Worm (Caenorhabditis elegans) whole organism, L2 larva: ENCODE data around the gene F59A1.13.

ENCODE experiments used
- C34F6.9 ChIP-seq: fragments of 150-350 bp; optimal IDR thresholded peaks from 2 replicates; lab custom pipeline; 2014; ENCODE audit warnings: missing biosample characterization, missing genetic modification characterization
- F13H6.1 ChIP-seq: sonication (generic microtip); optimal IDR thresholded peaks from 2 replicates; lab custom pipeline; 2016; ENCODE audit warnings: missing genetic modification characterization, missing compliant biosample characterization
- R02D3.7 ChIP-seq: fragments of 150-350 bp; optimal IDR thresholded peaks from 2 replicates; lab custom pipeline; 2014; ENCODE audit warnings: missing biosample characterization, missing genetic modification characterization
- Y55F3AM.14 ChIP-seq: fragments of 200-800 bp; sonication (Bioruptor generic); optimal IDR thresholded peaks from 2 replicates; lab custom pipeline; 2018; ENCODE audit warnings: mild to moderate bottlenecking, missing genetic modification characterization, missing compliant biosample characterization
- ZK546.5 ChIP-seq: sonication (generic microtip); optimal IDR thresholded peaks from 2 replicates; lab custom pipeline; 2017; ENCODE audit warnings: missing biosample characterization, missing genetic modification characterization
- ama-1 ChIP-seq: fragments of 150-350 bp; optimal IDR thresholded peaks from 2 replicates; lab custom pipeline; 2018; ENCODE audit warnings: inconsistent platforms
- blmp-1 ChIP-seq: sonication (generic microtip); optimal IDR thresholded peaks from 2 replicates; lab custom pipeline; 2017; ENCODE audit warnings: missing genetic modification characterization, mild to moderate bottlenecking, missing compliant biosample characterization, antibody characterized with exemption, moderate library complexity; ENCODE audit not compliant: insufficient read depth
- ceh-16 ChIP-seq: fragments of 150-350 bp; optimal IDR thresholded peaks from 2 replicates; lab custom pipeline; 2014; ENCODE audit warnings: missing biosample characterization, missing genetic modification characterization
- ceh-82 ChIP-seq: fragments of 150-350 bp; optimal IDR thresholded peaks from 2 replicates; lab custom pipeline; 2014; ENCODE audit warnings: missing biosample characterization, missing genetic modification characterization
- crh-2 ChIP-seq: sonication (generic microtip); optimal IDR thresholded peaks from 2 replicates; lab custom pipeline; 2017; ENCODE audit warnings: missing biosample characterization, missing genetic modification characterization
- dmd-4 ChIP-seq: sonication (generic microtip); optimal IDR thresholded peaks from 2 replicates; lab custom pipeline; 2017; ENCODE audit warnings: missing biosample characterization, missing genetic modification characterization
- elt-1 ChIP-seq: fragments of 150-350 bp; optimal IDR thresholded peaks from 2 replicates; lab custom pipeline; 2014; ENCODE audit warnings: missing biosample characterization, missing genetic modification characterization
- elt-3 ChIP-seq: sonication (generic microtip); optimal IDR thresholded peaks from 2 replicates; lab custom pipeline; 2017; ENCODE audit warnings: missing biosample characterization, missing genetic modification characterization
- fos-1 ChIP-seq: fragments of 150-350 bp; optimal IDR thresholded peaks from 2 replicates; lab custom pipeline; 2014; ENCODE audit warnings: missing biosample characterization, missing genetic modification characterization
- gmeb-1 ChIP-seq: fragments of 150-350 bp; optimal IDR thresholded peaks from 2 replicates; lab custom pipeline; 2014; ENCODE audit warnings: missing biosample characterization, missing genetic modification characterization
- lin-13 ChIP-seq: fragments of 150-350 bp; optimal IDR thresholded peaks from 2 replicates; lab custom pipeline; 2014; ENCODE audit warnings: missing biosample characterization, missing genetic modification reagents, missing genetic modification characterization
- lsy-2 ChIP-seq, 2 experiments: fragments of 150-350 bp in 1 of 2; sonication (generic microtip) in 1 of 2; optimal IDR thresholded peaks; 2 replicates each; lab custom pipeline; 2014 to 2017; ENCODE audit warnings: missing biosample characterization in 2 of 2, missing genetic modification characterization in 2 of 2
- mab-5 ChIP-seq: fragments of 150-350 bp; optimal IDR thresholded peaks from 2 replicates; lab custom pipeline; 2014; ENCODE audit warnings: missing biosample characterization, missing genetic modification characterization
- mdl-1 ChIP-seq, 2 experiments: fragments of 150-350 bp in 1 of 2; sonication (generic microtip) in 1 of 2; optimal IDR thresholded peaks; 2 replicates each; lab custom pipeline; 2017; ENCODE audit warnings: missing biosample characterization in 2 of 2, missing genetic modification characterization in 2 of 2
- nhr-10 ChIP-seq: sonication (generic microtip); optimal IDR thresholded peaks from 2 replicates; lab custom pipeline; 2017; ENCODE audit warnings: missing biosample characterization, missing genetic modification characterization
- nhr-11 ChIP-seq: fragments of 150-350 bp; optimal IDR thresholded peaks from 2 replicates; lab custom pipeline; 2014; ENCODE audit warnings: missing biosample characterization, missing genetic modification characterization
- nhr-12 ChIP-seq: fragments of 150-350 bp; optimal IDR thresholded peaks from 2 replicates; lab custom pipeline; 2014; ENCODE audit warnings: missing biosample characterization, missing genetic modification characterization
- nhr-129 ChIP-seq: fragments of 150-350 bp; optimal IDR thresholded peaks from 2 replicates; lab custom pipeline; 2014; ENCODE audit warnings: missing biosample characterization, missing genetic modification characterization
- nhr-21 ChIP-seq: fragments of 150-350 bp; optimal IDR thresholded peaks from 2 replicates; lab custom pipeline; 2014; ENCODE audit warnings: missing biosample characterization, missing genetic modification characterization
- nhr-23 ChIP-seq: fragments of 150-350 bp; optimal IDR thresholded peaks from 2 replicates; lab custom pipeline; 2014; ENCODE audit warnings: missing biosample characterization, missing genetic modification reagents, missing genetic modification characterization
- nhr-237 ChIP-seq: fragments of 150-350 bp; optimal IDR thresholded peaks from 2 replicates; lab custom pipeline; 2014; ENCODE audit warnings: missing biosample characterization, missing genetic modification characterization
- nhr-25 ChIP-seq: fragments of 150-350 bp; sonication (generic microtip); optimal IDR thresholded peaks from 3 replicates; lab custom pipeline; 2014; ENCODE audit warnings: missing biosample characterization, missing genetic modification characterization
- nhr-77 ChIP-seq: fragments of 150-350 bp; optimal IDR thresholded peaks from 2 replicates; lab custom pipeline; 2014; ENCODE audit warnings: missing biosample characterization, missing genetic modification characterization
- sem-4 ChIP-seq: fragments of 150-350 bp; optimal IDR thresholded peaks from 2 replicates; lab custom pipeline; 2014; ENCODE audit warnings: missing biosample characterization, missing genetic modification reagents, missing genetic modification characterization
- skn-1 ChIP-seq: sonication (generic microtip); optimal IDR thresholded peaks from 2 replicates; lab custom pipeline; 2017; ENCODE audit warnings: missing biosample characterization, missing genetic modification characterization
- unc-55 ChIP-seq: fragments of 150-350 bp; sonication (generic microtip); optimal IDR thresholded peaks from 3 replicates; lab custom pipeline; 2014; ENCODE audit warnings: missing biosample characterization, missing genetic modification reagents, missing genetic modification characterization
- unc-62 ChIP-seq: fragments of 150-350 bp; optimal IDR thresholded peaks from 2 replicates; lab custom pipeline; 2014; ENCODE audit warnings: missing biosample characterization, missing genetic modification reagents, missing genetic modification characterization
- zag-1 ChIP-seq: fragments of 150-350 bp; optimal IDR thresholded peaks from 2 replicates; lab custom pipeline; 2014; ENCODE audit warnings: missing biosample characterization, missing genetic modification characterization
- ztf-1 ChIP-seq: fragments of 200-800 bp; sonication (Bioruptor generic); conservative IDR thresholded peaks from 2 replicates; pipeline ENCODE4 v1.3.6; 2022; ENCODE audit warnings: missing genetic modification characterization, missing compliant biosample characterization
- ztf-11 ChIP-seq: sonication (generic microtip); optimal IDR thresholded peaks from 2 replicates; lab custom pipeline; 2017; ENCODE audit warnings: missing biosample characterization, missing genetic modification characterization
- ztf-4 ChIP-seq: fragments of 150-350 bp; optimal IDR thresholded peaks from 2 replicates; lab custom pipeline; 2014; ENCODE audit warnings: missing biosample characterization, missing genetic modification characterization

The F59A1.13 gene

DNA sequence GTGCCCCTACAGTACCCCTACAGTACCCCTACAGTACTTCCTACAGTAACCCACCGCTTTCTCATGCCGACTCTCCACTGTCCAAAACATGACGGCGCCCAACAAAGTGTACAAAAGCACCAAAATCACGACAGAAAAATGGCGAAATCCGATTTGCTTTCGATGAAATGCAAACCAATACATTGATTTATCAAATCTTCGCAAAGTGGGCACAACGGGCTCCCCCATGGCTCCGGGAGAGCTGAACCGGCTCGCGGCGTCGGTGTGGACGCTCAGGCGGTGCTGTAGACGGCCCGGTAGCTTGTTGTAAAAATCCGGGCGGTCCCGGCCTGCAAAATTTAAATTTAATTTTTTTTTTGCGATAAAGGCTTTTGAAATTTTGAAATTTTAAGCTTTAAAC, 21.5 kb upstream of the F59A1.13 start:
- TF ChIP-seq ama-1 (no peak), mdl-1 (tag; optimal IDR thresholded peaks at IDR 0.05; lab: Kevin White, UChicago) (no peak), ztf-11 (tag; lab: Kevin White, UChicago) (no peak), fos-1 (tag; lab: Kevin White, UChicago) (no peak), ztf-1 (GFP tag; lab: Robert Waterston, UW) (no peak), nhr-237 (tag; lab: Kevin White, UChicago) (no peak), lin-13 (no peak), mab-5 (tag; lab: Kevin White, UChicago) (no peak), nhr-129 (no peak), ceh-16 (tag; lab: Kevin White, UChicago) (no peak), ZK546.5 (tag; lab: Kevin White, UChicago) (no peak), blmp-1 (tag; lab: Kevin White, UChicago) (no peak), nhr-21 (tag; lab: Kevin White, UChicago) (no peak), F13H6.1 (tag; lab: Kevin White, UChicago) (no peak), nhr-23 (tag; lab: Kevin White, UChicago) (no peak)
- TF ChIP-seq, all 48 proteins: peak for 0

DNA sequence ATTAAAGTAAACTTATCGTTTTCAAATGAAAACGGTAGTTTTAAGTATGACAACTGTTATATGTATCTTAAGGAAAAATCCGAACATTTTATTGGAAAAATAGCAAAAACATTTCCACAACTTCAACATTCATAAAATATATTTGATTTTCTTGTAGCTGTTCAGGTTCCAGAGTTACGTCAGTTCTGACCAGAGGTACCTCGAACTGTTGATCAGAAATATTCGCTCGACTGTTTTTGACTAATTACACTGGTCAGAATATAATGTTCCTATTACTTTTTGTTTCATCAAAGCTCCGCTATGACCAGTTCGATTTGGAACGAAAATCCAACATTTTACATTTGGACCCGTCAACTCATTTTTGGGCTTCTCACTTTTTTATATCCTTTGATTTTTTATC, 16.2 kb upstream of the F59A1.13 start, which contains the start of gene srh-31:
Gene srh-31, plus strand, starts transcription at position 301 of the 400 bp plus-strand sequence.
- TF ChIP-seq nhr-10: no peak
- TF ChIP-seq ztf-4 (tag; lab: Kevin White, UChicago): no peak
- no peak for TF ChIP-seq R02D3.7 (tag; lab: Kevin White, UChicago)
- no peak for TF ChIP-seq nhr-21 (tag; lab: Kevin White, UChicago)
- no peak for TF ChIP-seq nhr-237 (tag; lab: Kevin White, UChicago)
- no peak for TF ChIP-seq unc-55 (GFP tag; lab: Kevin White, UChicago)
- no peak for TF ChIP-seq ama-1
- TF ChIP-seq nhr-25 (tag; lab: Kevin White, UChicago): no peak
- TF ChIP-seq nhr-129: no peak
- TF ChIP-seq elt-1 (tag; lab: Kevin White, UChicago): no peak
- no peak for TF ChIP-seq skn-1 (tag; lab: Kevin White, UChicago)
- no peak for TF ChIP-seq dmd-4

DNA sequence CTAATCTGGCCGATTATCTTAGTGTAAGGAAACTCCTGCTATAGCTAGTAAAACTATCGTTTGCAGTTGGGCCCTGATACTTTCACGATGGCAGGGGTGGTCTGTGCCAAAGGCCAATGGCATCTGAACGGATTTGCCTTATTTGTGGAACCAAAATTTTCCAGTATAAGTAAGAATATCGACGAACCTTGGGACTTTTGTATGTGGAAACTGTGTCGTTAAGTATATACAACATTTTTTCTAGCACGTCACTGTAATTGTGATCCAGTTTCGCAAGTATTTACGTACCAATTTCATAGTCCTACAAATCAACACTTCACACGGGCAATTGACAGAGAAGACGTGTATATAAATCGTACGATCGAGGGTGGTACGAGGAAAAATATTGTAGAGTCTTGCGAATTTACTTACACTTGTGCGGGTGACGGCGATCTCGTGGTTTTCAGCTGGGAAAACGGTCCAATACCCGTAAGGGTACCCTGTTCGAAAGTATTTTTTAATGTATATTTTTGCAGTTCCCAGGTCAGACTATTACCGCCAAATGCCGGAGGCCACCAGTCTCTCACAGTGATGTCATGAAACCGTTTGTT, 15.5 kb upstream of the F59A1.13 start:
- no peak for TF ChIP-seq crh-2 (tag; lab: Kevin White, UChicago)

DNA sequence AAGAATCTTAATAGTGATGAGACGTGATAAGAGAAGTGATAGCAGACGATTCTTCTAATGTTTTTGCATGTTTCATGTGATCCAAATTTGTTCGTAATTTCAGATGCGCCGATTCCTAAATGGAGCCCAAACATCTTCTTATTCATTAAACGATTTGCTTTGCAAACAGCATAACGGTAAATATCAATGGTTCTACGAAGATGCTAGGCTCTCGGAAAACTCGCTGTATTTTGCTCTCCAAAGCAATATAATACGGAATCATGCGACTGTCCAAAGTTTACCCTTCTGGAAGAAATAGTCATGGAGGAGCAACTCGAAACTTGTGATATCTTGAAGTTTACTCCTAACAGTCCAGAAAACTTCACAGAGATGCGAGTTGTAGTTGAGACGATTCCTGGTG, 15.0 kb upstream of the F59A1.13 start, which contains the start of gene W06D12.6:
Gene W06D12.6, plus strand, starts transcription at position 301 of the 400 bp plus-strand sequence.
- no peak for TF ChIP-seq mab-5 (tag; lab: Kevin White, UChicago)
- TF ChIP-seq unc-55 (GFP tag; lab: Kevin White, UChicago): no peak
- no peak for TF ChIP-seq nhr-25 (tag; lab: Kevin White, UChicago)
- TF ChIP-seq Y55F3AM.14: no peak
- TF ChIP-seq unc-62: no peak
- TF ChIP-seq blmp-1 (tag; lab: Kevin White, UChicago): no peak
- no peak for TF ChIP-seq fos-1 (tag; lab: Kevin White, UChicago)

DNA sequence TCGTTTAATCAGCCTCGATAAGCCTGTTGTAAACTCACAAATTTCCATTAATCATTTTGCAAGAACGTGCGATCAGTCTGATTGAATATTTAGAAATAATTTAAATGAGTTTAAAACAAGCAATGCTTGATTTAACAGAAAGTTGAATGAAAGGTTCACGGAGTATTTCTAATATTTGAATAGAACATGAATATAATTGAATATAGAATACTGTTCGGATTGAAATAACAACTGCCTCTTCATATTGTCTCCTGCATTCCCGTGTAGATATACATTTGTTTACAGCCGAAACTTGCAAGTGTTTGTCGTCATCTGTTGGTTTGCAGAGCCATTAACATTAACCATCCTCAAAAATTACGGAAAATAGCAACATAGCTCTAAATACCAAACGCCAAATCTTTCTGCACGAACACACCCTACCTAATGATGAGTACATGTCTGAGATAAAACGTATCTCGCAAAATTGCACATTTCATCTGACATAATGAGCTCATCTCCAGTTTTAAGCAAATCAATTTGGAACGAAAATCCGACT, 10.0 kb upstream of the F59A1.13 start, which contains the start of the genes Y26G10.5 and srh-32:
Gene Y26G10.5, minus strand, starts transcription at position 101 of the 535 bp plus-strand sequence.
Gene srh-32, plus strand, starts transcription at position 485 of the 535 bp plus-strand sequence.
- TF ChIP-seq gmeb-1 (tag; lab: Kevin White, UChicago): no peak
- no peak for TF ChIP-seq zag-1
- TF ChIP-seq nhr-12 (tag; lab: Kevin White, UChicago): no peak
- TF ChIP-seq ceh-82: no peak
- TF ChIP-seq F13H6.1 (tag; lab: Kevin White, UChicago): no peak
- no peak for TF ChIP-seq unc-55 (GFP tag; lab: Kevin White, UChicago)
- no peak for TF ChIP-seq nhr-129
- TF ChIP-seq elt-3 (tag; lab: Kevin White, UChicago): no peak

DNA sequence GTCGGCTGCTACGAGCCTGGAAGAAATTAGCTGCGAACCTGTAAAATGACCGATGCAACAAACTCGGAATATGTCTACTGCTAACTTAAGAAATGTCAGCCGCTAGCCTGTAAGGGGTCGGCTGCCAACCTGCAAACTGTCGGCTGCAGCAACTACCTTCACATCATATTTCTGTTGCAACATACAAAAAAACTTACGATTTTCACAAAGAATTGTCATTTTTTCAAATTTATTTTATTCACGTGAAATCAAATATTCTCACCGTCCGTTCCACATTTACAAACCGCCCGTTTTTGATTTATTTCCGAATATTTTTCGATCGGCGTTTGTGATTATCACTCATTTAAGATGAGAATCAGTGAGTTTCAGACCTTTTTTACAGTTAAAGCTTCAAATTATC, 8.8 kb upstream of the F59A1.13 start, which contains the start of gene Y26G10.6:
Gene Y26G10.6, plus strand, starts transcription at position 301 of the 400 bp plus-strand sequence.
- no peak for TF ChIP-seq ama-1
- TF ChIP-seq gmeb-1 (tag; lab: Kevin White, UChicago): no peak
- no peak for TF ChIP-seq elt-3 (tag; lab: Kevin White, UChicago)
- TF ChIP-seq zag-1: no peak
- TF ChIP-seq lsy-2 (tag; optimal IDR thresholded peaks at IDR 0.05; lab: Kevin White, UChicago): no peak
- TF ChIP-seq nhr-10: no peak
- TF ChIP-seq Y55F3AM.14: no peak
- TF ChIP-seq ceh-16 (tag; lab: Kevin White, UChicago): no peak
- TF ChIP-seq nhr-21 (tag; lab: Kevin White, UChicago): no peak
- no peak for TF ChIP-seq fos-1 (tag; lab: Kevin White, UChicago)
- no peak for TF ChIP-seq sem-4
- TF ChIP-seq C34F6.9 (tag; lab: Kevin White, UChicago): no peak
- TF ChIP-seq nhr-11 (tag; lab: Kevin White, UChicago): no peak
- no peak for TF ChIP-seq nhr-77 (tag; lab: Kevin White, UChicago)
- TF ChIP-seq nhr-25 (tag; lab: Kevin White, UChicago): no peak
- no peak for TF ChIP-seq lin-13
- TF ChIP-seq unc-55 (GFP tag; lab: Kevin White, UChicago): no peak
- no peak for TF ChIP-seq ztf-11 (tag; lab: Kevin White, UChicago)
- TF ChIP-seq, all 48 proteins: peak for 0
